Fruit fly (Drosophila melanogaster): ENCODE results near the gene CG32856.

Gene CG32856

DNA sequence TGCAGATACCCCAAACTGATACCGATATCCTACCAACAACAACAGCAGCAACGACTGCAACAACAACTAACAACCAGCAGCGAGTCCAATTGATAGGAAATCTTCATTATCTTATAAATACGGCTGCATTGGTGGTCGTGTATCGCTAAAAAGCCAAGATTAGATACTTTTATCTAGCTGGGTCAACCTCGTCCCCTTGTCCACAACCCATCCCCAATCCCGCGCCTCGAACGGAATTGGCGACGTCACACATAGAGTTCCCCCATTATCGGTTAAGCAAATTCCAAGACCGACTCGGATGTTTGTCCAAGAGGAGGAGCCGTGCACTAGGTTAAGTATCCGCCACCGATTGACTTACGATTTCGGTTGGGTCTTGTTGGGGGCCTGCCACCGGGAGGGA, 43.1 kb upstream of the CG32856 start:
- TF ChIP-seq TFAM (GFP tag; optimal IDR thresholded peaks at IDR 0.05), result no peak
- no peak for TF ChIP-seq CG12104 (GFP tag; optimal IDR thresholded peaks at IDR 0.05)
- TF ChIP-seq CG8765 (GFP tag; IDR thresholded peaks at IDR 0.05), result no peak
- no peak for TF ChIP-seq CG14965 (GFP tag; optimal IDR thresholded peaks at IDR 0.05; ENCODE audit: borderline replicate concordance)
- no peak for TF ChIP-seq bsh (GFP tag; optimal IDR thresholded peaks at IDR 0.05)
- no peak for TF ChIP-seq CG11560 (tag; IDR thresholded peaks at IDR 0.05)
- TF ChIP-seq Abd-B (GFP tag; optimal IDR thresholded peaks at IDR 0.05), result no peak
- peak; percentile 21 for TF ChIP-seq Med (GFP tag)
- peak; percentile 78 for TF ChIP-seq CG4360 (GFP tag; IDR thresholded peaks at IDR 0.05)
- TF ChIP-seq Taf1 (GFP tag; IDR thresholded peaks at IDR 0.05), result no peak
- TF ChIP-seq Mes4 (GFP tag; optimal IDR thresholded peaks at IDR 0.05), result no peak
- TF ChIP-seq CG3838 (GFP tag; optimal IDR thresholded peaks at IDR 0.05), result no peak
- TF ChIP-seq sim (GFP tag; IDR thresholded peaks at IDR 0.05), result no peak
- TF ChIP-seq cg (GFP tag; optimal IDR thresholded peaks at IDR 0.05), result peak; percentile 4
- 0 out of 2 replicates have a peak, but pooled peaks have one; percentile 10 for TF ChIP-seq Atf6 (GFP tag; IDR thresholded peaks at IDR 0.05)
- TF ChIP-seq pnt (GFP tag; optimal IDR thresholded peaks at IDR 0.05), result no peak
- TF ChIP-seq gcm2 (GFP tag; optimal IDR thresholded peaks at IDR 0.05), result no peak
- no peak for TF ChIP-seq CG1792 (GFP tag; optimal IDR thresholded peaks at IDR 0.05)
- no peak for TF ChIP-seq CG15269 (tag; optimal IDR thresholded peaks at IDR 0.05)
- 0 out of 3 replicates have a peak, but pooled peaks have one; percentile 15 for TF ChIP-seq Opbp (GFP tag; IDR thresholded peaks at IDR 0.05; ENCODE audit: partially characterized antibody)
- peak; percentile 58; the same call in 1 of the 2 replicates for TF ChIP-seq crol (GFP tag; IDR thresholded peaks at IDR 0.05)
- no peak for TF ChIP-seq CG9609 (GFP tag; optimal IDR thresholded peaks at IDR 0.05)
- no peak for TF ChIP-seq Gug (GFP tag; IDR thresholded peaks at IDR 0.05)
- TF ChIP-seq lilli (GFP tag; optimal IDR thresholded peaks at IDR 0.05), result no peak
- peak; percentile 2 for TF ChIP-seq Hmr (GFP tag; optimal IDR thresholded peaks at IDR 0.05)
- TF ChIP-seq psq (GFP tag; optimal IDR thresholded peaks at IDR 0.05), result no peak
- no peak for TF ChIP-seq crc (GFP tag; optimal IDR thresholded peaks at IDR 0.05)
- no peak for TF ChIP-seq chn (GFP tag; optimal IDR thresholded peaks at IDR 0.05)
- TF ChIP-seq pita (GFP tag; optimal IDR thresholded peaks at IDR 0.05), result no peak
- no peak for TF ChIP-seq CG2875 (GFP tag; optimal IDR thresholded peaks at IDR 0.05)
- peak; percentile 37 for TF ChIP-seq exex (tag; optimal IDR thresholded peaks at IDR 0.05)
- no peak for TF ChIP-seq CG13287 (GFP tag; IDR thresholded peaks at IDR 0.05; ENCODE audit: partially characterized antibody)
- TF ChIP-seq CG7839 (tag; optimal IDR thresholded peaks at IDR 0.05), result no peak
- peak; percentile 7 for TF ChIP-seq cwo (GFP tag; optimal IDR thresholded peaks at IDR 0.05)
- no peak for TF ChIP-seq dm (GFP tag; optimal IDR thresholded peaks at IDR 0.05)
- no peak for TF ChIP-seq fd96Cb (tag; optimal IDR thresholded peaks at IDR 0.05)
- TF ChIP-seq fru (optimal IDR thresholded peaks at IDR 0.05), result no peak
- no peak for TF ChIP-seq CG3995 (GFP tag; optimal IDR thresholded peaks at IDR 0.05)
- no peak for TF ChIP-seq vnd (GFP tag; IDR thresholded peaks at IDR 0.05; ENCODE audit: partially characterized antibody)
- TF ChIP-seq jumu (GFP tag; optimal IDR thresholded peaks at IDR 0.05), result no peak
- TF ChIP-seq ssp (GFP tag; IDR thresholded peaks at IDR 0.05), result no peak
- no peak for TF ChIP-seq CG15601 (tag; optimal IDR thresholded peaks at IDR 0.05)
- no peak for TF ChIP-seq Neu2 (GFP tag; optimal IDR thresholded peaks at IDR 0.05; ENCODE audit: borderline replicate concordance)
- TF ChIP-seq gsb (GFP tag; IDR thresholded peaks at IDR 0.05), result no peak
- no peak for TF ChIP-seq al (GFP tag; IDR thresholded peaks at IDR 0.05)
- TF ChIP-seq schlank (tag; optimal IDR thresholded peaks at IDR 0.05), result no peak
- TF ChIP-seq nerfin-1 (tag; optimal IDR thresholded peaks at IDR 0.05), result no peak
- no peak for TF ChIP-seq Fer1 (GFP tag; optimal IDR thresholded peaks at IDR 0.05)
- TF ChIP-seq NfI (GFP tag; optimal IDR thresholded peaks at IDR 0.05), result no peak
- TF ChIP-seq CG11247 (GFP tag; IDR thresholded peaks at IDR 0.05), result no peak
- TF ChIP-seq NFAT (GFP tag; IDR thresholded peaks at IDR 0.05), result no peak
- TF ChIP-seq CG6654 (GFP tag; optimal IDR thresholded peaks at IDR 0.05), result no peak

Measured in whole organism, embryonic.